Fruit fly (Drosophila melanogaster): ENCODE measurements around the gene CG31908.

The CG31908 gene

DNA sequence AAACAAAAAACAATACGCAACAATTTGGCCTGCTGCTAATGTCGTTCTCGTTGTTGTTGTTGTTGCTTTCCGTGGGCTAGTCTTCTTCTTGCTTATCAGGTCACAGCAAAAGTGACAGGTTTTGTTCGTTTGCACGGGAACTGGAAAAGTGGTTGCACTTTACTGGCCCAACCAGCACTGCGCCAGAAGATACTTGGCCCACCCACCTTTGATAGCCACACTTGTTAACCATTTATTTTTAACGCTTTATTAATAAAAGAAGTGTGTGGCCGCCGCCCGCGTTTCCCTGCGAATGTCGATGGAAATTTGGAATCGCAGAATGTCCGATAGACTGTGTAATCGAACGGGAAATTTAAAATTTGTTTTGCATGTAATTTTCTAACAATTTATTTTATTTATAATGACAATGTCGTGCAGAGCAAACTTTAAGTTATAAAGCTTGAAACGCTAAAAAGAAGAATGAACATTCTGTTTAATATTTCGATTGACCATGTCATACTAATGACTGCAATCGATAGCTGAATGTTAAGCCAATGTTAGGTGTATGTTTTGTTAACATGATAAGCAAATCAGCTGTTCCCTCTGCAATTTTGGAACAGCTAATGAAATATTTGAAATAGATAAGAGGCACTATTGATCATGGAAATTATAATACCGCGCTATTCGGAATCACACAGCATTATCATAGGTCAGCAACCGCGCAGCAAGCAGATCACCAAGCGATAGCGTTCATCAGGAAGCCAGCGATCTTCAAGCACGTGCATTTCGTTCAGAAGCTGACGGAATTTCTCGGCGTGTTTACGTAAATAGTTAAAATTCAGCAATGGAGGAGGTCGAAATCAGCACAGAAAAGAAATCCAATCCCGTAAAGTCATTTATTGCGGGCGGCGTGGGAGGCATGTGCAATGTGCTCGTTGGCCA is at the start of gene CG31908, which contains the start of gene MME1:
TSS of gene CG31908 (minus strand) at position 402 of the 921 bp plus-strand sequence.
TSS of gene MME1 (plus strand) at position 539 of the 921 bp plus-strand sequence.
- no peak for TF ChIP-seq CG10348 (GFP tag; IDR thresholded peaks at IDR 0.05)
- TF ChIP-seq rn (GFP tag; IDR thresholded peaks at IDR 0.05), result no peak
- TF ChIP-seq EcR (GFP tag; optimal IDR thresholded peaks at IDR 0.05), result peak; percentile 2
- TF ChIP-seq CG4496 (GFP tag; IDR thresholded peaks at IDR 0.05), result peak; percentile 42; the same call in 1 of the 3 replicates
- TF ChIP-seq Pif1A (GFP tag; optimal IDR thresholded peaks at IDR 0.05), result peak; percentile 35
- TF ChIP-seq CG9948 (tag; optimal IDR thresholded peaks at IDR 0.05), result peak; percentile 2

DNA sequence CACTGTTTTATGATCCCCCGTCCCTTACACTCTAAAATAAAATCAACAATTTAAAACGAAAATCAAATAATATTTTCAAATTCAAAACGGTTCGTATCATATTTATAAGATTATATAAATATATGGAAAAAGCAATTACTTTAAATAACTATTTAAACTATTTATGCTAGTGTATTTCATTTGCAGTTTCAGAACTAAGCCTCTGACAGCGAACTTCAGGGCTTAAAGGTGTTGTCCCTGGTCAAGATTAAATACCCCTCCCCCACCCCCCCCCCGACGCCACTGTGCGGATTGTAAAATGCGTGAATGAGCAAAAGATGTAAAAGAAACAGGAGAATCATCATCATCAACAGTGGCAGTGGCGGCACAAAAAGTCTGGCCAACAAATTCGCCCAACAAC is 49.6 kb upstream of the CG31908 start:
- TF ChIP-seq CG15710 (tag; optimal IDR thresholded peaks at IDR 0.05) (peak; percentile 36), CG10348 (GFP tag; IDR thresholded peaks at IDR 0.05) (no peak), Snoo (tag; optimal IDR thresholded peaks at IDR 0.05) (no peak), CG14655 (GFP tag; optimal IDR thresholded peaks at IDR 0.05) (peak; percentile 3), CG8159 (tag; optimal IDR thresholded peaks at IDR 0.05) (peak; percentile 45), EcR (GFP tag; optimal IDR thresholded peaks at IDR 0.05) (no peak), Ets98B (GFP tag; IDR thresholded peaks at IDR 0.05) (no peak), CG9948 (tag; optimal IDR thresholded peaks at IDR 0.05) (peak; percentile 13), CG17806 (tag; optimal IDR thresholded peaks at IDR 0.05) (peak; percentile 22)

DNA sequence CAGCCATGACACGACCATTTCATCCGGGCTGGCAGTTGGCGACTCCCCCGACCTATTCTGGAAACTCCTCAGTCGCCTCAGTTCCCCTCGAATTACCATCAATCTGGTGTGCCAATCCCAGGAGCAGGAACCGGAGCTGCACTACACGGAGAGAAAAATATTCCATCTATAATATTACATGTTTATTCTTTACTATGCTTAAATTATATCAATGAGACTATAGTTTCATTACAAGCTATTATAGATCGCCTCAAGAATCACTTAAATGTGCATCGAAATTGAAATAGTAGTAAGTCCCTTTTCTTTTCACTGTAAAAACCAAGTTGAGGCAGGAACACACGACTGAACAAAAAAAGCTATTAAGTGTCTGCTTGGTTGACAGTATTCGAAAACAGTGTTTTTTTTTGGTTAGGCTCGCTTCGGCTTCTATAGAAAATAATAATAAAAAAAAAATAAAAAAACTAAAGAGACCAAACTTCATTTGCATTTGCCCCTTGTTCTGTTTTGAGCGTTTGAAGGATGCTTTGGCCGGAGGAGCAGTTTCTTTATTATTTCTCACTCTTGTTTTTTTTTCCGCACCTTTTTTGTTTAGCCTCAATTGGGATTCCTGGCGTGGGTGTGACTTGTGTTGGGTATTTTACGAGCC is 49.0 kb upstream of the CG31908 start:
- TF ChIP-seq EcR (GFP tag; optimal IDR thresholded peaks at IDR 0.05) (peak; percentile 64), Ets98B (GFP tag; IDR thresholded peaks at IDR 0.05) (peak; percentile 81), Snoo (tag; optimal IDR thresholded peaks at IDR 0.05) (peak; percentile 37), CG8301 (tag; optimal IDR thresholded peaks at IDR 0.05) (peak; percentile 76), CG13204 (GFP tag; optimal IDR thresholded peaks at IDR 0.05) (peak; percentile 77), rn (GFP tag; IDR thresholded peaks at IDR 0.05) (peak; percentile 67), CG12605 (GFP tag; IDR thresholded peaks at IDR 0.05) (peak; percentile 75), fd96Ca (GFP tag; IDR thresholded peaks at IDR 0.05) (peak; percentile 86), Pif1A (GFP tag; optimal IDR thresholded peaks at IDR 0.05) (peak; percentile 86), CG9948 (tag; optimal IDR thresholded peaks at IDR 0.05) (peak; percentile 84), CG14655 (GFP tag; optimal IDR thresholded peaks at IDR 0.05) (peak; percentile 80), CG15710 (tag; optimal IDR thresholded peaks at IDR 0.05) (peak; percentile 95), D1 (tag; optimal IDR thresholded peaks at IDR 0.05) (peak; percentile 32), CG17806 (tag; optimal IDR thresholded peaks at IDR 0.05) (peak; percentile 87), CG10348 (GFP tag; IDR thresholded peaks at IDR 0.05) (no peak), Pif1B (GFP tag; optimal IDR thresholded peaks at IDR 0.05) (peak; percentile 83), gl (tag; optimal IDR thresholded peaks at IDR 0.05) (peak; percentile 73), CG32121 (GFP tag; IDR thresholded peaks at IDR 0.05) (peak; percentile 52), CG34367 (tag; optimal IDR thresholded peaks at IDR 0.05) (peak; percentile 91), CG4496 (GFP tag; IDR thresholded peaks at IDR 0.05) (peak; percentile 87), CG8159 (tag; optimal IDR thresholded peaks at IDR 0.05) (peak; percentile 89)

DNA sequence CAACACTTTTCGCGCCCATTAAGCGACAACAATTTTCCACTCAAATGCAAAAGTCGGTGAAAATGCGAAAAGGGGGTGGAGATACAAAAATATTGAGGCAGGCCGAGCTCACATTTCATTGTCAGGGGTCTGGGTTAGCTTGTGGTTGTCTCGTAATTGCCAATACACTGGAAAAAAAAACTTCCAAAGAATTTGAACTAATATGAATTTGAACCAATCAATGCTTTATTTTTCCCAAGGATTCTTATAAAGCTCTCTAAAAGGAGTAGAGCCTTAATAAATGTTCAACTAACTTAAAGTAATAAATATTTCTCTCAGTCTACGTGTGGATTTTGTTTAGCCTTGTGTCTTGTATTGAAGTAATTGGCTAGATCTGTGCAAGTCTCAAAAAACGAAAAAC is 45.8 kb upstream of the CG31908 start:
- no peak for TF ChIP-seq D1 (tag; optimal IDR thresholded peaks at IDR 0.05)
- peak; percentile 46 for TF ChIP-seq CG17806 (tag; optimal IDR thresholded peaks at IDR 0.05)
- TF ChIP-seq CG8301 (tag; optimal IDR thresholded peaks at IDR 0.05), result peak; percentile 68
- TF ChIP-seq fd96Ca (GFP tag; IDR thresholded peaks at IDR 0.05), result no peak
- peak; percentile 76 for TF ChIP-seq Ets98B (GFP tag; IDR thresholded peaks at IDR 0.05)
- no peak for TF ChIP-seq CG10348 (GFP tag; IDR thresholded peaks at IDR 0.05)
- TF ChIP-seq CG12605 (GFP tag; IDR thresholded peaks at IDR 0.05), result no peak
- TF ChIP-seq Pif1B (GFP tag; optimal IDR thresholded peaks at IDR 0.05), result no peak
- TF ChIP-seq CG15710 (tag; optimal IDR thresholded peaks at IDR 0.05), result peak; percentile 17
- peak; percentile 54 for TF ChIP-seq CG14655 (GFP tag; optimal IDR thresholded peaks at IDR 0.05)
- TF ChIP-seq CG8159 (tag; optimal IDR thresholded peaks at IDR 0.05), result peak; percentile 52
- TF ChIP-seq CG9948 (tag; optimal IDR thresholded peaks at IDR 0.05), result peak; percentile 39
- TF ChIP-seq Pif1A (GFP tag; optimal IDR thresholded peaks at IDR 0.05), result peak; percentile 58
- no peak for TF ChIP-seq CG13204 (GFP tag; optimal IDR thresholded peaks at IDR 0.05)
- TF ChIP-seq CG32121 (GFP tag; IDR thresholded peaks at IDR 0.05), result peak; percentile 69
- peak; percentile 71; the same call in 2 of the 3 replicates for TF ChIP-seq CG4496 (GFP tag; IDR thresholded peaks at IDR 0.05)
- no peak for TF ChIP-seq Snoo (tag; optimal IDR thresholded peaks at IDR 0.05)

DNA sequence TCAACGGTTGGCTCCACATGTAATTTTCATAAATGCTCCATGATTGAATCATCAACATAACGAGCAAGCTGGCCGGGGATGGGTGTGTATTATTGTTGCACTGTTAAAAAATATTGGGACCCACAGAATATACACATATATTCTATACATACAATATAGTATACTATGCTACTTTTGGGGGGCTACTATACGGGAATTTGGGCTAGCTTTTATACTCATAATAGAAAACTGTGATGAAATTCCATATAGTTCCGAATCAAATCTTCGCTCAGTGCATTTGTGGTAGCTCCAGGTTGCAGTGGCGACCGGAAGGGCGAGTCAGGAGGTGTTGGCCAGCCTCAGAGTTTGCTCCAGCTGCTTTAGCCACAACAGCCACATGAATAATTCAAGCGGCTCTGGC is 44.7 kb upstream of the CG31908 start:
- TF ChIP-seq EcR (GFP tag; optimal IDR thresholded peaks at IDR 0.05) (no peak), CG10348 (GFP tag; IDR thresholded peaks at IDR 0.05) (no peak), CG32121 (GFP tag; IDR thresholded peaks at IDR 0.05) (0 out of 2 replicates have a peak, but pooled peaks have one; percentile 20), CG34367 (tag; optimal IDR thresholded peaks at IDR 0.05) (peak; percentile 54), CG8301 (tag; optimal IDR thresholded peaks at IDR 0.05) (peak; percentile 56), Pif1B (GFP tag; optimal IDR thresholded peaks at IDR 0.05) (peak; percentile 56), Ets98B (GFP tag; IDR thresholded peaks at IDR 0.05) (peak; percentile 33; the same call in 1 of the 2 replicates), CG9948 (tag; optimal IDR thresholded peaks at IDR 0.05) (peak; percentile 61), Snoo (tag; optimal IDR thresholded peaks at IDR 0.05) (no peak), CG12605 (GFP tag; IDR thresholded peaks at IDR 0.05) (peak; percentile 68), CG4496 (GFP tag; IDR thresholded peaks at IDR 0.05) (peak; percentile 66; the same call in 1 of the 3 replicates), gl (tag; optimal IDR thresholded peaks at IDR 0.05) (no peak), Pif1A (GFP tag; optimal IDR thresholded peaks at IDR 0.05) (peak; percentile 82), CG15710 (tag; optimal IDR thresholded peaks at IDR 0.05) (peak; percentile 63), rn (GFP tag; IDR thresholded peaks at IDR 0.05) (no peak), CG8159 (tag; optimal IDR thresholded peaks at IDR 0.05) (peak; percentile 73), fd96Ca (GFP tag; IDR thresholded peaks at IDR 0.05) (peak; percentile 76), CG14655 (GFP tag; optimal IDR thresholded peaks at IDR 0.05) (peak; percentile 72), CG13204 (GFP tag; optimal IDR thresholded peaks at IDR 0.05) (no peak), CG17806 (tag; optimal IDR thresholded peaks at IDR 0.05) (peak; percentile 68), D1 (tag; optimal IDR thresholded peaks at IDR 0.05) (peak; percentile 25)

All from whole organism, pupa.